Comparison of ENCODE assay signal across 5 fruit fly cellular contexts in the genomic region with DNA sequence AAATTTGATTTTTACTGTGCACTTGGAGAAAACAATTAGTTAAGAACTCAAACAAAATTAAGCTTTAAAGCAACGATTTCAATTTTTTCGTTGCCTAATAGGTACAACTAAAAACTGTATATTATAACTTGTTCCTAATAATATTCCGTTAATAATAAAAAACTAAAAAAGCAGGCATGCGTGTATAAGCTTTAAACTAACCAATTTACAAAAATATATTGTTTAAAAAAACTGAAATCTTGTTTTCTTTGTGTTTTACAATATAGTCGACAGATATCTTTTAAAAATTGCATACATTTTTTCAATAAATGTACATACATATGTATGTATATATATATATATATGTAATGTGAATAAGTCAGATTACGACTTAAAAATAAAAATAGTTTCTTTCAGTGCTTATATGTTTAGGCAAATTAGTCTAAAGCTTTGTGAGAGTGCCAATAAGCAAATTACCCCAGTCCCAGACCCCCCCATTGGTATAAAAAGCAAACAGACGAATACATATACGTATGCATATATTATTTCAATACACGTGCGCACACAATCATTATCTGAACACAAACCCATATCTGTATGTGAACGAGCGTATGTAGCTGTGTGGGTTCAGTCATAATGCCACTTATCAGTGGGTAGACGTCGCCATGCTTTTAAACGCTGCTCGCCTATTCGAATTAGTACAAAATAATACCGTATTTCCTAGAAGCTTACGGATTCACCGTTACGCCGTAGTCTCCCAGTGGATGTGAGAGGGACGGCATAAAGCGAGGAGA.
A peak's percentile ranks its signal among the peaks of the same experiment; 100 is the strongest.
TF ChIP-seq lines count a peak whose summit lies in the region.

No protein-coding gene starts in this region.

- TF ChIP-seq CTCF in whole organism, embryonic (GFP tag; optimal IDR thresholded peaks at IDR 0.05; lab: Kevin White, UChicago), result peak; percentile 48

TF ChIP-seq in whole organism, adult, 20 proteins besides CTCF, POLR2A, EP300 and RAD21 (continues in another document):
- TF ChIP-seq ovo (GFP tag; optimal IDR thresholded peaks at IDR 0.05; lab: Kevin White, UChicago) (peak; percentile 99), toe (GFP tag; optimal IDR thresholded peaks at IDR 0.05; lab: Kevin White, UChicago) (peak; percentile 39), bab1 (GFP tag; optimal IDR thresholded peaks at IDR 0.05; lab: Kevin White, UChicago) (no peak), CG7101 (tag; optimal IDR thresholded peaks at IDR 0.05; lab: Kevin White, UChicago) (peak; percentile 49), CG7045 (GFP tag; optimal IDR thresholded peaks at IDR 0.05; lab: Kevin White, UChicago) (peak; percentile 43), cnc (optimal IDR thresholded peaks at IDR 0.05; lab: Kevin White, UChicago) (no peak), CG14711 (tag; optimal IDR thresholded peaks at IDR 0.05; lab: Kevin White, UChicago) (peak; percentile 57), tj (GFP tag; optimal IDR thresholded peaks at IDR 0.05; lab: Kevin White, UChicago) (no peak), cic (GFP tag; optimal IDR thresholded peaks at IDR 0.05; lab: Kevin White, UChicago) (peak; percentile 90), CG11617 (GFP tag; optimal IDR thresholded peaks at IDR 0.05; lab: Kevin White, UChicago) (peak; percentile 63), CG5204 (GFP tag; optimal IDR thresholded peaks at IDR 0.05; lab: Kevin White, UChicago) (no peak), kay (GFP tag; lab: Kevin White, UChicago; ENCODE audit: borderline replicate concordance) (peak; percentile 77), CG12768 (GFP tag; optimal IDR thresholded peaks at IDR 0.05; lab: Kevin White, UChicago) (no peak), CG33017 (tag; optimal IDR thresholded peaks at IDR 0.05; lab: Kevin White, UChicago) (peak; percentile 51), Crg-1 (GFP tag; optimal IDR thresholded peaks at IDR 0.05; lab: Kevin White, UChicago) (no peak), CG1620 (GFP tag; optimal IDR thresholded peaks at IDR 0.05; lab: Kevin White, UChicago) (no peak)

TF ChIP-seq in whole organism, embryonic, 481 proteins besides CTCF, POLR2A, EP300 and RAD21 (continues in another document):
- TF ChIP-seq stwl (tag; optimal IDR thresholded peaks at IDR 0.05; lab: Kevin White, UChicago) (no peak), CG11093 (GFP tag; IDR thresholded peaks at IDR 0.05; lab: Robert Waterston, UW) (0 out of 3 replicates have a peak, but pooled peaks have one; percentile 16), Hmr (GFP tag; optimal IDR thresholded peaks at IDR 0.05; lab: Kevin White, UChicago) (peak; percentile 57), jumu (GFP tag; optimal IDR thresholded peaks at IDR 0.05; lab: Kevin White, UChicago) (no peak), CG4854 (GFP tag; optimal IDR thresholded peaks at IDR 0.05; lab: Kevin White, UChicago) (no peak), sna (GFP tag; IDR thresholded peaks at IDR 0.05; lab: Robert Waterston, UW; ENCODE audit: partially characterized antibody) (no peak), hbn (GFP tag; IDR thresholded peaks at IDR 0.05; lab: Robert Waterston, UW; ENCODE audit: partially characterized antibody) (no peak), Xbp1 (GFP tag; optimal IDR thresholded peaks at IDR 0.05; lab: Kevin White, UChicago) (peak; percentile 67), Jarid2 (GFP tag; optimal IDR thresholded peaks at IDR 0.05; lab: Kevin White, UChicago) (peak; percentile 54), CG5953 (GFP tag; IDR thresholded peaks at IDR 0.05; lab: Robert Waterston, UW) (no peak), CG7745 (tag; optimal IDR thresholded peaks at IDR 0.05; lab: Kevin White, UChicago) (no peak), B-H2 (GFP tag; optimal IDR thresholded peaks at IDR 0.05; lab: Kevin White, UChicago) (peak; percentile 53), Elba2 (GFP tag; optimal IDR thresholded peaks at IDR 0.05; lab: Kevin White, UChicago) (no peak), CG6254 (GFP tag; optimal IDR thresholded peaks at IDR 0.05; lab: Kevin White, UChicago) (peak; percentile 5), CG10321 (GFP tag; IDR thresholded peaks at IDR 0.05; lab: Robert Waterston, UW) (no peak), CG8765 (GFP tag; IDR thresholded peaks at IDR 0.05; lab: Robert Waterston, UW) (no peak), Myb (GFP tag; optimal IDR thresholded peaks at IDR 0.05; lab: Kevin White, UChicago) (no peak)

TF ChIP-seq in whole organism, prepupa, 60 proteins besides CTCF, POLR2A, EP300 and RAD21 (continues in another document):
- TF ChIP-seq salr (GFP tag; optimal IDR thresholded peaks at IDR 0.05; lab: Kevin White, UChicago), result no peak
- peak; percentile 18 for TF ChIP-seq Eip93F (GFP tag; optimal IDR thresholded peaks at IDR 0.05; lab: Kevin White, UChicago)
- TF ChIP-seq CG32006 (GFP tag; optimal IDR thresholded peaks at IDR 0.05; lab: Kevin White, UChicago), result peak; percentile 36
- TF ChIP-seq fkh (GFP tag; optimal IDR thresholded peaks at IDR 0.05; lab: Kevin White, UChicago), result peak; percentile 95
- TF ChIP-seq esn (GFP tag; optimal IDR thresholded peaks at IDR 0.05; lab: Kevin White, UChicago), result peak; percentile 37
- peak; percentile 1 for TF ChIP-seq Sox14 (GFP tag; optimal IDR thresholded peaks at IDR 0.05; lab: Kevin White, UChicago)
- no peak for TF ChIP-seq Hr38 (GFP tag; optimal IDR thresholded peaks at IDR 0.05; lab: Kevin White, UChicago)
- no peak for TF ChIP-seq dsx (GFP tag; optimal IDR thresholded peaks at IDR 0.05; lab: Kevin White, UChicago; ENCODE audit: poor library complexity, severe bottlenecking)
- no peak for TF ChIP-seq CG6163 (GFP tag; IDR thresholded peaks at IDR 0.05; lab: Robert Waterston, UW)
- peak; percentile 30 for TF ChIP-seq CG10631 (GFP tag; optimal IDR thresholded peaks at IDR 0.05; lab: Kevin White, UChicago)
- no peak for TF ChIP-seq CG6808 (GFP tag; optimal IDR thresholded peaks at IDR 0.05; lab: Kevin White, UChicago)
- no peak for TF ChIP-seq Ets96B (tag; optimal IDR thresholded peaks at IDR 0.05; lab: Kevin White, UChicago)
- peak; percentile 22 for TF ChIP-seq CG31627 (GFP tag; optimal IDR thresholded peaks at IDR 0.05; lab: Kevin White, UChicago)
- peak; percentile 90 for TF ChIP-seq svp (GFP tag; lab: Kevin White, UChicago)
- peak; percentile 8; the same call in 1 of the 3 replicates for TF ChIP-seq eg (GFP tag; IDR thresholded peaks at IDR 0.05; lab: Robert Waterston, UW)
- TF ChIP-seq vri (GFP tag; optimal IDR thresholded peaks at IDR 0.05; lab: Kevin White, UChicago), result peak; percentile 96
- TF ChIP-seq CG1621 (tag; optimal IDR thresholded peaks at IDR 0.05; lab: Kevin White, UChicago), result peak; percentile 92

TF ChIP-seq in whole organism, pupa, 21 proteins besides CTCF, POLR2A, EP300 and RAD21:
- TF ChIP-seq D1 (tag; optimal IDR thresholded peaks at IDR 0.05; lab: Kevin White, UChicago) (no peak), fd96Ca (GFP tag; IDR thresholded peaks at IDR 0.05; lab: Robert Waterston, UW) (no peak), CG8159 (tag; optimal IDR thresholded peaks at IDR 0.05; lab: Kevin White, UChicago) (peak; percentile 23), CG4496 (GFP tag; IDR thresholded peaks at IDR 0.05; lab: Robert Waterston, UW) (no peak; the same call in 2 of the 3 replicates), CG17806 (tag; optimal IDR thresholded peaks at IDR 0.05; lab: Kevin White, UChicago) (no peak), EcR (GFP tag; optimal IDR thresholded peaks at IDR 0.05; lab: Kevin White, UChicago) (peak; percentile 72), gl (tag; optimal IDR thresholded peaks at IDR 0.05; lab: Kevin White, UChicago) (no peak), CG8301 (tag; optimal IDR thresholded peaks at IDR 0.05; lab: Kevin White, UChicago) (no peak), Snoo (tag; optimal IDR thresholded peaks at IDR 0.05; lab: Kevin White, UChicago) (peak; percentile 10), CG9948 (tag; optimal IDR thresholded peaks at IDR 0.05; lab: Kevin White, UChicago) (peak; percentile 2), Ets98B (GFP tag; IDR thresholded peaks at IDR 0.05; lab: Robert Waterston, UW) (no peak), rn (GFP tag; IDR thresholded peaks at IDR 0.05; lab: Robert Waterston, UW) (no peak), CG32121 (GFP tag; IDR thresholded peaks at IDR 0.05; lab: Robert Waterston, UW) (peak; percentile 53)

TF ChIP-seq in whole organism, wandering third instar larva, 38 proteins besides CTCF, POLR2A, EP300 and RAD21 (continues in another document):
- no peak for TF ChIP-seq GATAd (GFP tag; optimal IDR thresholded peaks at IDR 0.05; lab: Kevin White, UChicago)
- TF ChIP-seq usp (GFP tag; optimal IDR thresholded peaks at IDR 0.05; lab: Kevin White, UChicago), result no peak
- TF ChIP-seq CG9705 (GFP tag; optimal IDR thresholded peaks at IDR 0.05; lab: Kevin White, UChicago), result peak; percentile 1
- TF ChIP-seq rgr (GFP tag; optimal IDR thresholded peaks at IDR 0.05; lab: Kevin White, UChicago), result peak; percentile 1
- TF ChIP-seq Jra (GFP tag; optimal IDR thresholded peaks at IDR 0.05; lab: Kevin White, UChicago), result no peak
- TF ChIP-seq Hr78 (GFP tag; optimal IDR thresholded peaks at IDR 0.05; lab: Kevin White, UChicago), result no peak
- TF ChIP-seq br (GFP tag; optimal IDR thresholded peaks at IDR 0.05; lab: Kevin White, UChicago), result no peak
- no peak for TF ChIP-seq CrebA (GFP tag; optimal IDR thresholded peaks at IDR 0.05; lab: Kevin White, UChicago; ENCODE audit: borderline replicate concordance)
- no peak for TF ChIP-seq woc (GFP tag; optimal IDR thresholded peaks at IDR 0.05; lab: Kevin White, UChicago)
- no peak for TF ChIP-seq sv (GFP tag; optimal IDR thresholded peaks at IDR 0.05; lab: Kevin White, UChicago)
- TF ChIP-seq dl (GFP tag; optimal IDR thresholded peaks at IDR 0.05; lab: Kevin White, UChicago; ENCODE audit: insufficient read depth in 1 of 2, partially characterized antibody in 2 of 2), result peak; percentile 35 to 46
- TF ChIP-seq Rel (GFP tag; optimal IDR thresholded peaks at IDR 0.05; lab: Kevin White, UChicago), result no peak
- peak; percentile 80 for TF ChIP-seq Rel (tag; optimal IDR thresholded peaks at IDR 0.05; lab: Kevin White, UChicago)
- TF ChIP-seq Hr83 (GFP tag; optimal IDR thresholded peaks at IDR 0.05; lab: Kevin White, UChicago; ENCODE audit: poor library complexity, severe bottlenecking), result peak; percentile 87
- TF ChIP-seq Vsx2 (GFP tag; optimal IDR thresholded peaks at IDR 0.05; lab: Kevin White, UChicago; ENCODE audit: partially characterized antibody), result no peak
- no peak for TF ChIP-seq brk (GFP tag; optimal IDR thresholded peaks at IDR 0.05; lab: Kevin White, UChicago)
- peak; percentile 72 for TF ChIP-seq h (GFP tag; optimal IDR thresholded peaks at IDR 0.05; lab: Kevin White, UChicago)
- TF ChIP-seq ey (GFP tag; optimal IDR thresholded peaks at IDR 0.05; lab: Kevin White, UChicago), result no peak
- TF ChIP-seq dmrt93B (GFP tag; optimal IDR thresholded peaks at IDR 0.05; lab: Kevin White, UChicago), result peak; percentile 47
- TF ChIP-seq CG32264 (GFP tag; optimal IDR thresholded peaks at IDR 0.05; lab: Kevin White, UChicago), result no peak
- TF ChIP-seq HLH106 (tag; optimal IDR thresholded peaks at IDR 0.05; lab: Kevin White, UChicago), result peak; percentile 65
- TF ChIP-seq lola (GFP tag; optimal IDR thresholded peaks at IDR 0.05; lab: Kevin White, UChicago), result no peak
- peak; percentile 15 for TF ChIP-seq Dif (GFP tag; optimal IDR thresholded peaks at IDR 0.05; lab: Kevin White, UChicago; ENCODE audit: partially characterized antibody)
- TF ChIP-seq sage (GFP tag; optimal IDR thresholded peaks at IDR 0.05; lab: Kevin White, UChicago), result no peak
- TF ChIP-seq psq (GFP tag; optimal IDR thresholded peaks at IDR 0.05; lab: Kevin White, UChicago), result peak; percentile 56
